Worm (Caenorhabditis elegans): ENCODE data around the gene dcn-1.

DNA sequence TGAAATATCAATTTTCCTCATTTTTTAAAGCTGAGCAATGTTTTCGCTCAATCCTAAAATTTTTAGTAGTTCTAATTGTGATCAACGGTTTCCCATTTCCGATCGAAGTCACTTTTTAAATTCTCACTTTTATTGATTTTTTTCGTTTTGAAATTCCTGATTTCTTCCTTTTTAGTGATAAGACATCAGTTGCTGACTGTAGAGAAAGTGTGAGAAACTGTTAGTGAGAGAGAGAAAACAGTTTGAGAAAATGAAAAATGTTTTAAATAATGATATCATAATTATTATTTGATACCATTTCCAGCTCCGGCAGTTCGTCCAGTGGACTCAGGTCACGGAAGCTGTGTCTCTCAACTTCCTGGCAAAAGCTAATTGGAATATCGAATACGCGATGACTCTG is 790 bp downstream of the dcn-1 start:
- TF ChIP-seq bed-3 (GFP tag; optimal IDR thresholded peaks at IDR 0.05), result no peak
- no peak for TF ChIP-seq mep-1 (tag; optimal IDR thresholded peaks at IDR 0.05)
- no peak for TF ChIP-seq unc-62 (GFP tag; optimal IDR thresholded peaks at IDR 0.05)
- TF ChIP-seq pha-4 (tag; optimal IDR thresholded peaks at IDR 0.05), result no peak
